Worm (Caenorhabditis elegans) whole organism, midembryonic: ENCODE data around the gene ckb-4.

ENCODE experiments used
- T22C8.4 ChIP-seq: fragments of 200-800 bp; sonication (Bioruptor generic); IDR thresholded peaks from 2 replicates; pipeline ENCODE4 v1.3.6; 2022; ENCODE audit warnings: missing genetic modification characterization, missing compliant biosample characterization
- cog-1 ChIP-seq: sonication (generic microtip); optimal IDR thresholded peaks from 2 replicates; lab custom pipeline; 2016; ENCODE audit warnings: missing genetic modification characterization, missing compliant biosample characterization
- flt-1 ChIP-seq: fragments of 200-800 bp; sonication (Bioruptor generic); IDR thresholded peaks from 2 replicates; pipeline ENCODE4 v1.3.6; 2022; ENCODE audit warnings: missing genetic modification characterization, missing compliant biosample characterization
- klf-2 ChIP-seq: fragments of 200-800 bp; sonication (Bioruptor generic); conservative IDR thresholded peaks from 2 replicates; pipeline ENCODE4 v1.3.6; 2022; ENCODE audit warnings: missing genetic modification reagents, missing genetic modification characterization, missing compliant biosample characterization
- med-1 ChIP-seq: sonication (generic microtip); optimal IDR thresholded peaks from 2 replicates; lab custom pipeline; 2017; ENCODE audit warnings: missing genetic modification characterization, mild to moderate bottlenecking, missing compliant biosample characterization, antibody characterized with exemption, missing genetic modification reagents; ENCODE audit not compliant: insufficient read depth
- ref-1 ChIP-seq: fragments of 200-800 bp; sonication (Bioruptor generic); conservative IDR thresholded peaks from 2 replicates; pipeline ENCODE4 v1.3.6; 2022; ENCODE audit warnings: missing genetic modification reagents, missing genetic modification characterization, missing compliant biosample characterization
- tab-1 ChIP-seq: fragments of 200-800 bp; sonication (Bioruptor generic); IDR thresholded peaks from 2 replicates; pipeline ENCODE4 v1.3.6; 2022; ENCODE audit warnings: missing genetic modification characterization, missing compliant biosample characterization
- ztf-23 ChIP-seq: fragments of 200-800 bp; sonication (Bioruptor generic); IDR thresholded peaks from 2 replicates; pipeline ENCODE4 v1.3.6; 2022; ENCODE audit warnings: missing genetic modification reagents, missing genetic modification characterization, missing compliant biosample characterization
- ztf-29 ChIP-seq: fragments of 200-800 bp; sonication (Bioruptor generic); IDR thresholded peaks from 2 replicates; pipeline ENCODE4 v1.3.6; 2022; ENCODE audit warnings: missing genetic modification reagents, missing genetic modification characterization, missing compliant biosample characterization

ckb-4 gene

ce11 chrV:2067419-2067818 is 41.8 kb downstream of the ckb-4 start:
- no peak for TF ChIP-seq T22C8.4 (GFP tag; lab: Robert Waterston, UW)

- TF ChIP-seq ztf-23 (no peak), ztf-29 (no peak), T22C8.4 (GFP tag; lab: Robert Waterston, UW) (no peak), flt-1 (GFP tag; lab: Robert Waterston, UW) (no peak), klf-2 (no peak), ref-1 (GFP tag; lab: Robert Waterston, UW) (no peak), med-1 (no peak), tab-1 (GFP tag; lab: Robert Waterston, UW) (no peak), cog-1 (no peak)
These were observed 42.5 kb downstream of the ckb-4 start, which contains the start of gene nhr-86 for ce11 chrV:2066780-2067179. Gene nhr-86, minus strand, starts transcription at chrV:2066850.

DNA sequence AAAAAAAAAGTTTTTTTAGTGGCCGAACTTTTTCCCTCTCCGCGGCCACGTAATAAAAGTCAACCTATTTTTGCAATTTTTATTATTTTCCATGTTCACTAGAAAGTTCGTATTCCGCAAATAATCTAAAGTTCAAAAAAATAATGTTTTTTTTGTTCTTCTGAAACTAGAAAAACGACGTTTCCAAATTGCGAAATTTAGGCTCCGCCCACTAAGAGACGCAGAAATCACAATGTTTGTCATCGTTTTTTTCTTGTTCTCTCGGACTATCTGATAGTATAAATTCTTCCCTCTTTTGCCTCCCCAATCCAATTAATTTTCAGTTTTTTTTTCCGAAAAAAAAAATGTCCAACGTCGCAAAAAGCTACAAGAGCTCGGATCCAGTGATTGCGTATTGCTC is 51.9 kb downstream of the ckb-4 start, which contains the start of gene comt-3:
TSS of gene comt-3 (plus strand) at position 214 of the 400 bp plus-strand sequence.
- no peak for TF ChIP-seq T22C8.4 (GFP tag; lab: Robert Waterston, UW)
- no peak for TF ChIP-seq flt-1 (GFP tag; lab: Robert Waterston, UW)
- TF ChIP-seq ztf-29: no peak
- TF ChIP-seq med-1: no peak
- TF ChIP-seq cog-1: no peak
- TF ChIP-seq tab-1 (GFP tag; lab: Robert Waterston, UW): no peak
- no peak for TF ChIP-seq klf-2
- TF ChIP-seq ztf-23: no peak
- no peak for TF ChIP-seq ref-1 (GFP tag; lab: Robert Waterston, UW)
